Fruit fly (Drosophila melanogaster) S2 (cell line): ENCODE results near the gene nst.
A peak's percentile ranks its signal among the peaks of the same experiment; 100 is the strongest.

Experiments used
- CG8478 ChIP-seq: fragments of >200 bp; optimal IDR thresholded peaks from 2 replicates; lab custom pipeline; 2018
- CTCF ChIP-seq, 2 experiments: fragments of >200 bp; optimal IDR thresholded peaks; 2 replicates each; lab custom pipeline; 2018

Gene nst

DNA sequence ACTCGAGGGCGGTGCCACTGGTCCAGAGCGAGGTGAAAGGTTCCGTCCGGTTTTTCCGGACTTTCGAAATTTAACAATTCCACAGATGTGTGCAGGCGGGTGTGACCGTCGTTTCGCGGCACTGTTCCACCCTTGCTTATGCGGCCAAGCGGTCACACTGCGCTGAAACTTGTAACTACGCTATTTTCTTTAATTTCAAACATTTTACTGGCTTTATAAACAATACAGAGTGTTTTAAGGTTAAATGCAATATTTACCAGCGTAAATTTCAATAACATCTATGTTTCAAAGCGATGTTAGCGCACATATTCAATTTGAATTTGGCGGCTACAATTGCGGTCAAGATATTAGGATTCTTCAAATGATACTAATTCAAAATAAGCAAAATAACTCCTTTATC lies at the start of gene nst:
nst (minus strand) TSS at position 128 of the 400 bp plus-strand sequence.
- TF ChIP-seq CTCF (optimal IDR thresholded peaks at IDR 0.05; lab: Kevin White, UChicago) (no peak), CG8478 (lab: Kevin White, UChicago) (no peak)

DNA sequence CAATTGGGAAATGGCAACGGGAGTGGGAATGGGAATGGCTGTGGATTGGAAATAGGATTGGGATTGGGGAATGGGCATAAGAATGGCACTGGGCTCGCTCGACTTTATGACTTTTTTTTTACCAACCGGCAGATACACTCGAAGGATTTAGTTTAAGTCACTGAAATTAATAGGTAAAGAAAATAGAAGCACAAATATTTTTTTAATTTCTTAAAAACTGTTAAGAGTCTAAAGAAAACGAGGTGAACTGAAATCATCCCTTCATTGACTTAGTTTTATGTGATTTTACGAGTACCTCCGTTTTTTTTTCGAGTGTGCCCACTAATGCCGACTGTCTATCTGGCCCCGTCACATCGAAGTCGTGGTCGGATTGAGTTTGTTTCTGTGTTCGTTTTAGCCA lies 44.9 kb upstream of the nst start:
- TF ChIP-seq CTCF (optimal IDR thresholded peaks at IDR 0.05; lab: Kevin White, UChicago), result no peak
- no peak for TF ChIP-seq CG8478 (lab: Kevin White, UChicago)

DNA sequence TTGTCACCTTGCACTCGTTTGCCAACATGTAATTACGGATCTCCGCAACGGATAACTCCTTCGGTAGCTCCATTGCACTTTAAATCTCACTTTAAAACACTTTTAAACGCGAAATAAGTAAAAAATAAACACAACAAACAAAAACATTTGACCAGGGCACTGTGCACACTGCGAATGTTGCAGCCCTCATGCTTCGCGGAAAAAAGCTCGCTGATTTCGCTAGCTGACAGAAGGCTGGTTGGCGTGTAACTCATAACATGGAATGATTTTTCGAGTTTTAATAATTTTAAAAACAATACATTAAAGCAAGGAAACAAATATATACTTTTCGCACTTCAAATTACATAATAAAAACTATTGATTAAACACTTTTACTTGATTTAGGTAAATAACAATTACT lies 42.4 kb upstream of the nst start, which contains the start of gene sowah:
sowah (minus strand) TSS at position 177 of the 400 bp plus-strand sequence.
- TF ChIP-seq CTCF (optimal IDR thresholded peaks at IDR 0.05; lab: Kevin White, UChicago) (peak in 1 of 2 experiments; percentile 39), CG8478 (lab: Kevin White, UChicago) (no peak)

DNA sequence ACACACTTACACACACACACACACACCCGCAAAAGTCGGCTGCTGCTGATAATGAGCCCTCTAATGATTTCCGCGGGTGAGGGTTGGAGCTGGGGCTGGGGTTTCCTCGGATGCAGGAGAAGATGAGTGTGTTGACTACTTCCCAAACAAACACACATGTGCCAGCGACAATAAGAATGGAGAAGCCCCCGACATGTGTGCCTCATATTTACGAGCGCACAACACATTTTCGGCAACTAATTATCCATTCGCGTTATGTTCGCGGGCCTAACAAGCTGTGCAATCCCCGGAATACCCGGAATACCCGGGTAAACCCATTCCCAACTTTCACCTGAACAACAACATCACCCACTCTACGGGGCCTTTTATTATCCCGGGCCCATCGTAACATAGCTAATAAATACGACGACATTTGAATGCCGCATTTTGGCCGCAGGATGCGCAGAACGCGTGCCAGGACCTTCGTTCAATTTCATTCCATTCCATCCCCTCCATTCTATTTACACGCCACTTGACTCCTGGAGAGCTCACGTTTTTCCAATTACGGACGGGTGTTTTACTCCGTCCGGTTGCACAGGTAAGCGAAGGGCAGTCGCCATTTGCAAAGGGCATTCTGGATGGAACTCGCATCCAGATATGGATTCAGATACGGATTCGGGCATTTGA lies 36.2 kb upstream of the nst start:
- TF ChIP-seq CTCF (optimal IDR thresholded peaks at IDR 0.05; lab: Kevin White, UChicago) (no peak), CG8478 (lab: Kevin White, UChicago) (no peak)

DNA sequence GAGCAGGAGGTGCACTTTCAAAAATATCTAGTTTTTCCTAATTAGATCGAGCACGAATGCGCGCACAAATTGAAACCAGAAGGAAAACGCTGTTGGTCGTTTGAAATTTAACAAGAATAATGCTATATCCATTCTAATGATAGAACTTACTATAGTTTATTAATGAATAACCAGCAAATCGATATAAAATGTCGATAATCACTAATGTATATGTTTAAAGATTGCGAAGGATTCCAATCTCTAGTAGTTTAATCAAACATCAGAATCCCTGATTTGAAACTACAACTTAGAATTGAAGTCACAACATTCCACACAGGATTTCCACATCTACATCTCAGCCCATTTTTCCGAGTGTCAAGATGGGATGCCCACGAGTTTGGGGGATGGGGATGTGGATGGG lies 35.5 kb upstream of the nst start:
- TF ChIP-seq CTCF (optimal IDR thresholded peaks at IDR 0.05; lab: Kevin White, UChicago), result no peak
- TF ChIP-seq CG8478 (lab: Kevin White, UChicago), result no peak

DNA sequence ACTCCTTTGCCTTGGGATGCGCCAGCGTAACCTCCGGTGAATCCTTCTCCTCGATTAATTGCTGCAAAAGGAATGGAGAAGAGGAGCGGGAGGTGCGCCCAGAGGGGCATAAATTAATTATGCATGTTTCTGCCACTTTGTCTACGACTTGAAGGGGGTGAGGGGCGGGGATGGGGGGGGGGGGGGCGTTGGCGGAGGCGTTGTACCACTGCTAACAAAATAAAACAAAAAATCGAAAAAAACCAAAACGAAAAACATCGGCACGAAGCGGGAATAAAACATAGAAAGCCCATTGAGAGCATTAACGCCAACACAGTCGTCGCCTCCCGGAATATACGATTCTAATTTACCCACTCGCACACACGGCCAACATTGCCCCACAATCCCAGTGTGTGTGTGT lies 35.0 kb upstream of the nst start:
- TF ChIP-seq CG8478 (lab: Kevin White, UChicago) (no peak), CTCF (optimal IDR thresholded peaks at IDR 0.05; lab: Kevin White, UChicago) (no peak)

DNA sequence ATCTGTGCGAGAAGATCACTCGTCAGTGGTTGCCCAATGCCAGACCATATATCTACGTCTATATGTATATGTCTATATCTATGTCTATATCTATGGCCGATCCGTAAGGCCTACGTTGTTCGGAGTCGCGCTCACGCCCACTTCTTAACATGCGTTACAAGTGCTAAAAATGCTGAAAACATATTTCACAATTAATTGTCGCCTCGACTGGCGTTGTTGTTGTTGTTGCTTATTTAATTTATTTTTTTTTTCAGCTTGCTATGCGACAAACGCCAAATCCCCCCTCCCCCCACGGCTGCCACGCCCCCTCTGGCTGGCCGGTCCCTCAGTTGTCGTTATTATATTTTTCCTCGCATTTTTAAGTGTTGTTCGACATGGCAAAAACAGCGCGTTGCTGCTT lies 34.3 kb upstream of the nst start:
- TF ChIP-seq CG8478 (lab: Kevin White, UChicago) (no peak), CTCF (optimal IDR thresholded peaks at IDR 0.05; lab: Kevin White, UChicago) (no peak)

DNA sequence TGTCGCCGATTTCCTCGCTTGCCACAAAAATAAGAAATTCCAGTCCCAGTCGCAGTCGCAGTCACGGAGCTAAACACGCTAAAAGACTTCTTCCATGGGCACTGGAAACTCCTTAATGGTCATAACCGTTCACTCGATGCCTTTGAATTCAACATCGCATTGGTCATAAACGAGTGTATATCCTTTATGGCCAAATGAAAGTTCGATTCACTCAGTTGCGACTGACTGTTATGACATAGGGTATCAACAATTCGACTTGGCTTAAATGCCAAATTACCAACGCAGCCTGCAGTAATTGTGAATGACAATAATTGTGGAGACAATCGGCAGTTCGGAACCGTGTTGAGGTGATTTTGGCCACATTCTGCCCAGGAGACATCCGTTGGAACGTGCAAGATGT lies 29.3 kb upstream of the nst start:
- TF ChIP-seq CTCF (optimal IDR thresholded peaks at IDR 0.05; lab: Kevin White, UChicago) (no peak), CG8478 (lab: Kevin White, UChicago) (no peak)

DNA sequence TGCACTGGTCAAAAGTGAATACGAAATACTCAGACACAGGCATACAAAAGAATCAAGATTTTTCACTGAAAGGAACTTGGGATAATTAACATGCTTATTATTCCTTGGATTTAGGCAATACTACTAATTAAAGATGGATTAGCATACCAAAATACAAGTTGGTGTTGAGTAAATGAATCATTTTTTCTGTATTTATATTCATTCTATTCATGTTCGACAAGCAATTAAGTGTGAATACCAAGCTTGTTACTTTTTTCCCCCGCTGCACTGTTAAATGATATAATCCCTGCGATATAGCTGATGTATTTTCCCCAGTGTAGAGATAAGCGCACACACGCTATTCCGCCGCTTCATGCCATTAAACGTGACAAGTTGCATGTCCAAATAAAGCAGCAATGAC lies 27.8 kb upstream of the nst start:
- TF ChIP-seq CG8478 (lab: Kevin White, UChicago), result no peak
- TF ChIP-seq CTCF (optimal IDR thresholded peaks at IDR 0.05; lab: Kevin White, UChicago), result no peak

DNA sequence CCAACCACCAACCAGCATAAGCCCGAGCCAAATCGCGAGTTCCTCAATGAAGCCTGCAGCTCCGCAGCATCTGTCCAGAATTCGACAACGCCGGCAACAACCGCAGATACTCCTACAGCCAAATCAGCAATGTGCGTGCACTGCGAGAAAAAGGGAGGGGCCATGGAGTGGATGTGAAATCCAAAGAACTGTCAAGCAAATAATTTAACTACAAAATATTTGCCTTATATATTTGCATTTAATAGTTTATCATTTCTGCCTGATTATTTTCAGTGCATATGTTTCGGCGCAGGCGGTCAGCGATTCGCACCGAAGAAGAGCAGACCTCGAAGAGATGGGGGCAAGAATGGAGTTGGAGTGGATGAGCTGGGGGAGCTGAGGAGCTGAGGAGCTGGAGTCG lies 21.7 kb upstream of the nst start:
- TF ChIP-seq CG8478 (lab: Kevin White, UChicago) (no peak), CTCF (optimal IDR thresholded peaks at IDR 0.05; lab: Kevin White, UChicago) (no peak)

DNA sequence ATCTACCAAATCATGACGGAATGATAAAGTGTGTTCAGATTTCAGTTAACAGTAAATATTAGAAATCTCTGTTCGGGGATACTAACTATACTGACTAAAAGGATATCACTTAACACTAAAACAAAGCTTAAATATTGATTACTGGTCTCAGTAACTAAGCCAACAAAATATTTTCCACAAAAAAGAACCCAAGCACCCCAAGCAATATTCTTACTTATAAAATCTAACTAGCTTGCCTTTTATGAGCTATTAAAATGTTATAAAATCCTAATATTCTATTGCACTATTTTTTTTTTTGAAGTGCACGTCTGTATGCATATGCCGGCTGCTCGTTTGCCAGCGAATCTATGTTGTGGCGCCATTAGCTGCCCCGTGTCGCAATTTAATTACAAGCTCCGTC lies 19.5 kb upstream of the nst start:
- no peak for TF ChIP-seq CTCF (optimal IDR thresholded peaks at IDR 0.05; lab: Kevin White, UChicago)
- TF ChIP-seq CG8478 (lab: Kevin White, UChicago), result no peak

DNA sequence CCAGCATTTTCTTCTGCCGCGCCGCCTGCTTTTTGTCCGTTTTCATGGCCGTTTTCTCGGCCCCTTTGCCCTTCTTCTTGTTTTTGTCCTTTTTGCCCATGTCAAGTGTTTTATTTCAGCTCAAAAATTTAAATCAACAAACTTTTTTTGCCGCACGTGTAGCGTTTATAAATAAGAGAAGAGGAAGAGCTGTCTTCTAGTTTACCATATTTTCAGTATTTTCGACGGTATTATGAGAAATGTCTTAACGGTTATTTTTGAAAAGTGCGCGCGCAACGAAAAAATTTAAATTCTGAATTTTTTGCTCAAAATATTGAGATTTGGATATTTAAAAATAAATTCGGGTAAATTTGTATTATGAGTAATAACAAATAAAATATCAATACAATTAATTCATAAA lies 7.2 kb upstream of the nst start, which contains the start of gene CG4069:
CG4069 (minus strand) TSS at position 193 of the 400 bp plus-strand sequence.
- TF ChIP-seq CG8478 (lab: Kevin White, UChicago), result no peak

DNA sequence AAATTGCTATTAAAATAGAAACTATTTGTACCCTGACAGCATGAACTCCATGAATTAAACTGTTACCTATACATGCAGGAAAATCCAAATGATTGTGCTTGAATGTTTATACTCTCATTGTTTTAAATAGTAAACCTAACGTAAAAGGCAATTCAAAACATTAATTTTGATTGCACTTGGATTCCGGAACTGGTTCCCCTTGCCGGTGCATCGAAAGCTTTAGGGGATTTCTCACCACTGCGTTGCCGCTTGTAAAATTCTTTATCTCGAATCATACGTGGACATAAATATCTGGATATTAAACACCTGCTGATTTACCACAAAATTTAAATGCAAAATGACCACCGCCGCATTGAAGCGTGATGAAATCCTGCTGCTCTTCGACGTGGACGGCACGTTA lies 4.3 kb upstream of the nst start, which contains the start of gene Pmm2:
Pmm2 (plus strand) TSS at position 273 of the 400 bp plus-strand sequence.
- peak in 1 of 2 experiments; percentile 17 for TF ChIP-seq CTCF (optimal IDR thresholded peaks at IDR 0.05; lab: Kevin White, UChicago)
- no peak for TF ChIP-seq CG8478 (lab: Kevin White, UChicago)

DNA sequence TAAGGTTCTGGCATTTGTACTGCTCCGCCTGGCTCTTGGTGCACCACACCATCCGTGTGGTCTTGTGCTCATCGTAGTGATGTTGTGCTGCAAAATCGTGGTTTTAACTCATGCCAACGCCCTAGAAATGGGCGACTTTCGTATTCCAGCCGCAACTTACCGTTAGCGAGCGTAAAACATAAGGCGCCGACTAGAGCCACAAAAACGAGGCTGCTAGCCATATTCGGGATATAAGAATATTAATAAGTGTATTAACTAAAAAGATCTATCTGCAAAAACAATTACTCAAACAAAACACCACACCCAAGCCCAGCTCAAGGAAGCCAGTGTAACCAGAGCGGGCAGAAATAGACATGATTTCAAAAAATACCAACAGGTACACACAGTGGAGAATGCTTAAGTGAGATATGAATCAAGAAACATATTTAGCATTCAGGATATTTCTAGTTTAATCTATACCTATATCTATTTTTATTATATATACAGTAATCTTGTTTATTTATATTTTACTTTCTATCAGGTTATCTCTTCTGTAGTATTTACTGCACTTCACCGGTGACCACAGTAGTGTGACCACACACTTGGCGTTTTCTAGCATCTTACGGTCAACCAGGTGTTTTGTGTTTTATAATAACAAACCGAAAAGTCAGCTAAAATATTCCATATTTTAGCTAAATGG lies 3.6 kb upstream of the nst start, which contains the start of the genes Tsf2 and CG34242:
Tsf2 (minus strand) TSS at position 333 of the 679 bp plus-strand sequence.
CG34242 (plus strand) TSS at position 605 of the 679 bp plus-strand sequence.
- TF ChIP-seq CTCF (optimal IDR thresholded peaks at IDR 0.05; lab: Kevin White, UChicago) (no peak), CG8478 (lab: Kevin White, UChicago) (no peak)

DNA sequence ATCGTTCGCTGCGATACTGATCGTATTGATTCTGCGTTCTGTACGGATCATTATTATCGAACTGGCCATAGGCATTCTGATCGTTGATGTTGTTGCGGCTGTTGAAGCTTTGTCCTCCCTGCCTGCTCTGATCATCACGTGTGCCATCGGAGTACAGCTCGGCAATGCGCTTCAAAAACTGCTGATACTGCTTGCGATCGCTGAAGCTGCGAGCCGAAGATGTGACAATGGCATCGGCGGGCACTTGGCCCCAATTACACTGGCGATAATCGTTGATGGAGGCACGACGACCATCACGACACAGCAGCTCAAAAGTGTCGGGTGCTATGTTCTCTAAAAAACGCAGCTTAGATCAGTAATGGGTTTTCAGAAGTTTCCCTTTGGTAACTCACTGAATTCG lies 2.2 kb upstream of the nst start:
- no peak for TF ChIP-seq CG8478 (lab: Kevin White, UChicago)
- no peak for TF ChIP-seq CTCF (optimal IDR thresholded peaks at IDR 0.05; lab: Kevin White, UChicago)
